Fruit fly (Drosophila melanogaster) whole organism, embryonic: ENCODE data around the gene cactin.

Experiments used
- B-H2 ChIP-seq: fragments of 200-800 bp; sonication (Bioruptor generic); optimal IDR thresholded peaks from 2 replicates; lab custom pipeline; 2018; ENCODE audit warnings: missing biosample characterization, mild to moderate bottlenecking, missing genetic modification characterization
- CG10147 ChIP-seq: fragments of 200-800 bp; sonication (Bioruptor generic); optimal IDR thresholded peaks from 2 replicates; lab custom pipeline; 2019; ENCODE audit warnings: missing biosample characterization, mild to moderate bottlenecking, missing genetic modification characterization, moderate library complexity
- CG10654 ChIP-seq: fragments of 200-800 bp; sonication (Bioruptor generic); optimal IDR thresholded peaks from 2 replicates; lab custom pipeline; 2016; ENCODE audit warnings: missing biosample characterization, missing genetic modification characterization
- CG10979 ChIP-seq: fragments of 200-800 bp; sonication (Bioruptor generic); optimal IDR thresholded peaks from 2 replicates; lab custom pipeline; 2018; ENCODE audit warnings: missing biosample characterization, mild to moderate bottlenecking, missing genetic modification characterization, moderate library complexity
- CG12104 ChIP-seq: fragments of 200-800 bp; sonication (Bioruptor generic); optimal IDR thresholded peaks from 3 replicates; lab custom pipeline; 2016; ENCODE audit warnings: missing biosample characterization, missing genetic modification characterization
- CG12942 ChIP-seq: fragments of 200-800 bp; sonication (Bioruptor generic); optimal IDR thresholded peaks from 3 replicates; lab custom pipeline; 2016; ENCODE audit warnings: missing biosample characterization, missing genetic modification characterization
- CG13296 ChIP-seq: fragments of 200-800 bp; sonication (Bioruptor generic); optimal IDR thresholded peaks from 3 replicates; lab custom pipeline; 2018; ENCODE audit warnings: missing biosample characterization, mild to moderate bottlenecking, missing genetic modification characterization
- CG14014 ChIP-seq: fragments of 200-800 bp; sonication (Bioruptor generic); IDR thresholded peaks from 2 replicates; pipeline ENCODE4 v1.3.6; 2022; ENCODE audit warnings: missing biosample characterization, missing genetic modification characterization
- CG14441 ChIP-seq: fragments of 200-800 bp; sonication (Bioruptor generic); IDR thresholded peaks from 2 replicates; pipeline ENCODE4 v1.3.6; 2022; ENCODE audit warnings: missing biosample characterization, missing genetic modification characterization
- CG16813 ChIP-seq: fragments of 200-800 bp; sonication (Bioruptor generic); IDR thresholded peaks from 3 replicates; pipeline ENCODE4 v1.3.6; 2022; ENCODE audit warnings: missing biosample characterization, missing genetic modification characterization; ENCODE audit not compliant: partially characterized antibody
- CG17361 ChIP-seq: fragments of 200-800 bp; sonication (Bioruptor generic); IDR thresholded peaks from 3 replicates; pipeline ENCODE4 v1.3.6; 2022; ENCODE audit warnings: missing biosample characterization, missing genetic modification characterization
- CG17829 ChIP-seq: fragments of 200-800 bp; optimal IDR thresholded peaks from 2 replicates; lab custom pipeline; 2019; ENCODE audit warnings: missing biosample characterization, mild to moderate bottlenecking, missing genetic modification characterization, moderate library complexity
- CG3726 ChIP-seq: fragments of 200-800 bp; sonication (Bioruptor generic); IDR thresholded peaks from 3 replicates; pipeline ENCODE4, ENCODE4 v1.3.6; 2022; ENCODE audit warnings: missing biosample characterization, missing genetic modification characterization
- CG3838 ChIP-seq: fragments of 200-800 bp; sonication (Bioruptor generic); optimal IDR thresholded peaks from 3 replicates; lab custom pipeline; 2016; ENCODE audit warnings: missing biosample characterization, missing genetic modification characterization
- CG4854 ChIP-seq: fragments of 200-800 bp; sonication (Bioruptor generic); optimal IDR thresholded peaks from 2 replicates; lab custom pipeline; 2016; ENCODE audit warnings: missing biosample characterization, missing genetic modification characterization, inconsistent platforms
- CG5245 ChIP-seq: fragments of 200-800 bp; sonication (Bioruptor generic); optimal IDR thresholded peaks from 3 replicates; lab custom pipeline; 2016; ENCODE audit warnings: missing biosample characterization, missing genetic modification characterization
- CG6689 ChIP-seq: fragments of 200-800 bp; sonication (Bioruptor generic); IDR thresholded peaks from 2 replicates; pipeline ENCODE4 v1.3.6; 2022; ENCODE audit warnings: missing biosample characterization, missing genetic modification characterization
- CG6854 ChIP-seq: fragments of 200-800 bp; sonication (Bioruptor generic); optimal IDR thresholded peaks from 3 replicates; lab custom pipeline; 2017; ENCODE audit warnings: missing biosample characterization, mild to moderate bottlenecking, missing genetic modification characterization
- CG7987 ChIP-seq: fragments of 200-800 bp; sonication (Bioruptor generic); optimal IDR thresholded peaks from 2 replicates; lab custom pipeline; 2018; ENCODE audit warnings: missing biosample characterization, mild to moderate bottlenecking, missing genetic modification characterization, moderate library complexity
- CG8478 ChIP-seq: fragments of >200 bp; optimal IDR thresholded peaks from 2 replicates; lab custom pipeline; 2018
- CG9609 ChIP-seq: fragments of 200-800 bp; sonication (Bioruptor generic); optimal IDR thresholded peaks from 3 replicates; lab custom pipeline; 2016; ENCODE audit warnings: missing biosample characterization, missing genetic modification characterization
- CG9797 ChIP-seq: fragments of 200-800 bp; sonication (Bioruptor generic); optimal IDR thresholded peaks from 3 replicates; lab custom pipeline; 2018; ENCODE audit warnings: missing biosample characterization, mild to moderate bottlenecking, missing genetic modification characterization
- ERR ChIP-seq: fragments of 200-800 bp; sonication (Bioruptor generic); optimal IDR thresholded peaks from 2 replicates; lab custom pipeline; 2016; ENCODE audit warnings: missing biosample characterization, missing genetic modification characterization
- Gug ChIP-seq: fragments of 200-800 bp; sonication (Bioruptor generic); IDR thresholded peaks from 4 replicates; pipeline ENCODE4 v1.3.6; 2022; ENCODE audit warnings: missing biosample characterization, missing genetic modification characterization
- H15 ChIP-seq: fragments of 200-800 bp; sonication (Bioruptor generic); IDR thresholded peaks from 3 replicates; pipeline ENCODE4 v1.3.6; 2022; ENCODE audit warnings: missing biosample characterization, missing genetic modification characterization
- Hmr ChIP-seq: fragments of 200-800 bp; sonication (Bioruptor generic); optimal IDR thresholded peaks from 3 replicates; lab custom pipeline; 2017; ENCODE audit warnings: mild to moderate bottlenecking, missing biosample characterization, missing genetic modification reagents, missing genetic modification characterization
- Nf-YA ChIP-seq: fragments of 200-800 bp; sonication (Bioruptor generic); IDR thresholded peaks from 2 replicates; pipeline ENCODE4 v1.3.6; 2022; ENCODE audit warnings: missing biosample characterization, missing genetic modification characterization
- Oaz ChIP-seq: fragments of 200-800 bp; sonication (Bioruptor generic); IDR thresholded peaks from 2 replicates; pipeline ENCODE4 v1.3.6; 2022; ENCODE audit warnings: missing biosample characterization, missing genetic modification characterization
- Scr ChIP-seq: fragments of 200-800 bp; sonication (Bioruptor generic); IDR thresholded peaks from 2 replicates; pipeline ENCODE4 v1.3.6; 2022; ENCODE audit warnings: missing biosample characterization, missing genetic modification characterization; ENCODE audit not compliant: partially characterized antibody
- Sry-β ChIP-seq: fragments of 200-800 bp; sonication (Bioruptor generic); optimal IDR thresholded peaks from 2 replicates; lab custom pipeline; 2018; ENCODE audit warnings: missing biosample characterization, mild to moderate bottlenecking, missing genetic modification characterization, moderate library complexity
- Stat92E ChIP-seq, 3 experiments: fragments of >200 bp in 2 of 3; fragments of 200-800 bp in 1 of 3; sonication (Bioruptor generic) in 1 of 3; optimal IDR thresholded peaks; 2 replicates each; lab custom pipeline; 2017 to 2019; ENCODE audit warnings: missing biosample characterization in 3 of 3, missing genetic modification characterization in 3 of 3, mild to moderate bottlenecking in 1 of 3, moderate library complexity in 1 of 3
- Taf1 ChIP-seq: fragments of 200-800 bp; sonication (Bioruptor generic); IDR thresholded peaks from 2 replicates; pipeline ENCODE4 v1.3.6; 2022; ENCODE audit warnings: missing biosample characterization, missing genetic modification characterization
- Xbp1 ChIP-seq: fragments of 200-800 bp; sonication (Bioruptor generic); optimal IDR thresholded peaks from 3 replicates; lab custom pipeline; 2016; ENCODE audit warnings: missing biosample characterization, mild to moderate bottlenecking, missing genetic modification characterization
- ab ChIP-seq: fragments of 200-800 bp; sonication (Bioruptor generic); optimal IDR thresholded peaks from 2 replicates; lab custom pipeline; 2016; ENCODE audit warnings: missing biosample characterization, missing genetic modification characterization
- abd-A ChIP-seq: fragments of 200-800 bp; sonication (Bioruptor generic); optimal IDR thresholded peaks from 3 replicates; lab custom pipeline; 2019; ENCODE audit warnings: missing biosample characterization, mild to moderate bottlenecking, missing genetic modification characterization, moderate library complexity
- ara ChIP-seq: fragments of 200-800 bp; sonication (Bioruptor generic); IDR thresholded peaks from 2 replicates; pipeline ENCODE4 v1.3.6; 2022; ENCODE audit warnings: missing biosample characterization, missing genetic modification characterization
- az2 ChIP-seq: fragments of 200-800 bp; sonication (Bioruptor generic); optimal IDR thresholded peaks from 3 replicates; lab custom pipeline; 2016; ENCODE audit warnings: missing biosample characterization, missing genetic modification characterization
- crol ChIP-seq: fragments of 200-800 bp; sonication (Bioruptor generic); IDR thresholded peaks from 2 replicates; pipeline ENCODE4 v1.3.6; 2022; ENCODE audit warnings: missing biosample characterization, missing genetic modification characterization
- dm ChIP-seq: fragments of 200-800 bp; sonication (Bioruptor generic); optimal IDR thresholded peaks from 3 replicates; lab custom pipeline; 2016; ENCODE audit warnings: missing biosample characterization, missing genetic modification characterization
- emc ChIP-seq: fragments of 200-800 bp; sonication (Bioruptor generic); optimal IDR thresholded peaks from 2 replicates; lab custom pipeline; 2016; ENCODE audit warnings: missing biosample characterization, missing genetic modification characterization
- exex ChIP-seq: fragments of 200-800 bp; sonication (Bioruptor generic); optimal IDR thresholded peaks from 4 replicates; lab custom pipeline; 2018; ENCODE audit warnings: missing biosample characterization, mild to moderate bottlenecking, missing genetic modification characterization, moderate library complexity
- ftz-f1 ChIP-seq: fragments of 200-800 bp; sonication (Bioruptor generic); optimal IDR thresholded peaks from 2 replicates; lab custom pipeline; 2016; ENCODE audit warnings: missing biosample characterization, missing genetic modification characterization
- jumu ChIP-seq: fragments of 200-800 bp; sonication (Bioruptor generic); optimal IDR thresholded peaks from 3 replicates; lab custom pipeline; 2016; ENCODE audit warnings: missing biosample characterization, missing genetic modification characterization
- nerfin-2 ChIP-seq: fragments of 200-800 bp; sonication (Bioruptor generic); IDR thresholded peaks from 2 replicates; pipeline ENCODE4 v1.3.6; 2022; ENCODE audit warnings: missing biosample characterization, missing genetic modification characterization; ENCODE audit not compliant: partially characterized antibody
- odd ChIP-seq: fragments of 200-800 bp; sonication (Bioruptor generic); optimal IDR thresholded peaks from 2 replicates; lab custom pipeline; 2017; ENCODE audit warnings: missing biosample characterization, mild to moderate bottlenecking, missing genetic modification characterization
- phol ChIP-seq: fragments of 200-800 bp; sonication (Bioruptor generic); optimal IDR thresholded peaks from 3 replicates; lab custom pipeline; 2018; ENCODE audit warnings: missing biosample characterization, mild to moderate bottlenecking, missing genetic modification characterization, moderate library complexity
- repo ChIP-seq: fragments of 200-800 bp; sonication (Bioruptor generic); optimal IDR thresholded peaks from 2 replicates; lab custom pipeline; 2016; ENCODE audit warnings: missing biosample characterization, missing genetic modification characterization
- stc ChIP-seq: fragments of 200-800 bp; sonication (Bioruptor generic); IDR thresholded peaks from 2 replicates; pipeline ENCODE4 v1.3.6; 2022; ENCODE audit warnings: missing biosample characterization, missing genetic modification characterization
- trh ChIP-seq: fragments of 200-800 bp; sonication (Bioruptor generic); optimal IDR thresholded peaks from 2 replicates; lab custom pipeline; 2016; ENCODE audit warnings: missing biosample characterization, missing genetic modification characterization
- usp ChIP-seq: fragments of >200 bp; optimal IDR thresholded peaks from 2 replicates; lab custom pipeline; 2017; ENCODE audit warnings: missing biosample characterization, missing genetic modification characterization

cactin gene

dm6 chrX:20429482-20430204 is 5.8 kb downstream of the cactin start, which contains the start of the genes CG11710 and mal (continued):
- TF ChIP-seq CG10654, result peak; percentile 72
- peak; percentile 53 for TF ChIP-seq jumu
- TF ChIP-seq ab (GFP tag; lab: Kevin White, UChicago), result no peak
- peak; percentile 35; the same call in 1 of the 3 replicates for TF ChIP-seq CG16813 (GFP tag; lab: Robert Waterston, UW)
- TF ChIP-seq CG10147 (GFP tag; lab: Kevin White, UChicago), result peak; percentile 82
- peak; percentile 76 for TF ChIP-seq CG5245 (GFP tag; lab: Kevin White, UChicago)
- TF ChIP-seq CG4854, result peak; percentile 75
- no peak for TF ChIP-seq crol (GFP tag; lab: Robert Waterston, UW)
- TF ChIP-seq Hmr (GFP tag; lab: Kevin White, UChicago), result no peak
- peak; percentile 72 for TF ChIP-seq Oaz (GFP tag; lab: Robert Waterston, UW)
- TF ChIP-seq Nf-YA (GFP tag; lab: Robert Waterston, UW), result 0 out of 2 replicates have a peak, but pooled peaks have one; percentile 35
- TF ChIP-seq CG12104 (GFP tag; lab: Kevin White, UChicago), result peak; percentile 77
- TF ChIP-seq CG7987 (GFP tag; lab: Kevin White, UChicago), result peak; percentile 47
- TF ChIP-seq ERR (GFP tag; lab: Kevin White, UChicago), result no peak
- peak; percentile 83 for TF ChIP-seq CG10979
- peak; percentile 37; the same call in 1 of the 2 replicates for TF ChIP-seq ara
- TF ChIP-seq Sry-β, result peak; percentile 25
- peak; percentile 37 for TF ChIP-seq CG9609 (GFP tag; lab: Kevin White, UChicago)
- peak; percentile 47 for TF ChIP-seq CG3838 (GFP tag; lab: Kevin White, UChicago)
- no peak for TF ChIP-seq odd (GFP tag; lab: Kevin White, UChicago)
- no peak for TF ChIP-seq CG3726 (GFP tag; lab: Robert Waterston, UW)
- TF ChIP-seq Taf1 (GFP tag; lab: Robert Waterston, UW), result peak; percentile 23; the same call in 1 of the 2 replicates
- peak; percentile 74; the same call in 3 of the 4 replicates for TF ChIP-seq Gug
- TF ChIP-seq Scr (GFP tag; lab: Robert Waterston, UW), result peak; percentile 53
- peak; percentile 32 for TF ChIP-seq CG12942 (GFP tag; lab: Kevin White, UChicago)
- peak; percentile 64; the same call in 2 of the 3 replicates for TF ChIP-seq H15 (GFP tag; lab: Robert Waterston, UW)
- peak; percentile 71 for TF ChIP-seq CG14441
- TF ChIP-seq ftz-f1, result no peak
- no peak for TF ChIP-seq CG9797 (GFP tag; lab: Kevin White, UChicago)
- TF ChIP-seq repo, result peak; percentile 72
- peak; percentile 73 for TF ChIP-seq Xbp1 (GFP tag; lab: Kevin White, UChicago)
- peak; percentile 68 for TF ChIP-seq az2 (GFP tag; lab: Kevin White, UChicago)
- peak in 1 of 3 experiments; percentile 81 for TF ChIP-seq Stat92E (GFP tag; optimal IDR thresholded peaks at IDR 0.05; lab: Kevin White, UChicago)
- TF ChIP-seq nerfin-2 (GFP tag; lab: Robert Waterston, UW), result 0 out of 2 replicates have a peak, but pooled peaks have one; percentile 43
- TF ChIP-seq CG14014, result peak; percentile 79
- TF ChIP-seq CG17361 (GFP tag; lab: Robert Waterston, UW), result peak; percentile 93
- no peak for TF ChIP-seq CG8478 (lab: Kevin White, UChicago)
- TF ChIP-seq usp (GFP tag; lab: Kevin White, UChicago), result no peak
- peak; percentile 48 for TF ChIP-seq exex (tag; lab: Kevin White, UChicago)
- peak; percentile 58 for TF ChIP-seq stc
- TF ChIP-seq CG6854, result peak; percentile 70
- peak; percentile 41 for TF ChIP-seq emc
- peak; percentile 48 for TF ChIP-seq trh (GFP tag; lab: Kevin White, UChicago)
- TF ChIP-seq CG13296 (GFP tag; lab: Kevin White, UChicago), result peak; percentile 86
- peak; percentile 68 for TF ChIP-seq B-H2 (GFP tag; lab: Kevin White, UChicago)
- peak; percentile 15 for TF ChIP-seq dm (GFP tag; lab: Kevin White, UChicago)
- peak; percentile 87 for TF ChIP-seq phol
- peak; percentile 79 for TF ChIP-seq CG6689 (GFP tag; lab: Robert Waterston, UW)
- no peak for TF ChIP-seq abd-A (tag; lab: Kevin White, UChicago)
- TF ChIP-seq CG17829, result peak; percentile 82
